Fruit fly (Drosophila melanogaster) S2 (cell line): Measurements from ENCODE around the gene Teh1.

ENCODE experiments used
- CG8478 ChIP-seq: fragments of >200 bp; optimal IDR thresholded peaks from 2 replicates; lab custom pipeline; 2018
- CTCF ChIP-seq, 2 experiments: fragments of >200 bp; optimal IDR thresholded peaks; 2 replicates each; lab custom pipeline; 2018

Gene Teh1

DNA sequence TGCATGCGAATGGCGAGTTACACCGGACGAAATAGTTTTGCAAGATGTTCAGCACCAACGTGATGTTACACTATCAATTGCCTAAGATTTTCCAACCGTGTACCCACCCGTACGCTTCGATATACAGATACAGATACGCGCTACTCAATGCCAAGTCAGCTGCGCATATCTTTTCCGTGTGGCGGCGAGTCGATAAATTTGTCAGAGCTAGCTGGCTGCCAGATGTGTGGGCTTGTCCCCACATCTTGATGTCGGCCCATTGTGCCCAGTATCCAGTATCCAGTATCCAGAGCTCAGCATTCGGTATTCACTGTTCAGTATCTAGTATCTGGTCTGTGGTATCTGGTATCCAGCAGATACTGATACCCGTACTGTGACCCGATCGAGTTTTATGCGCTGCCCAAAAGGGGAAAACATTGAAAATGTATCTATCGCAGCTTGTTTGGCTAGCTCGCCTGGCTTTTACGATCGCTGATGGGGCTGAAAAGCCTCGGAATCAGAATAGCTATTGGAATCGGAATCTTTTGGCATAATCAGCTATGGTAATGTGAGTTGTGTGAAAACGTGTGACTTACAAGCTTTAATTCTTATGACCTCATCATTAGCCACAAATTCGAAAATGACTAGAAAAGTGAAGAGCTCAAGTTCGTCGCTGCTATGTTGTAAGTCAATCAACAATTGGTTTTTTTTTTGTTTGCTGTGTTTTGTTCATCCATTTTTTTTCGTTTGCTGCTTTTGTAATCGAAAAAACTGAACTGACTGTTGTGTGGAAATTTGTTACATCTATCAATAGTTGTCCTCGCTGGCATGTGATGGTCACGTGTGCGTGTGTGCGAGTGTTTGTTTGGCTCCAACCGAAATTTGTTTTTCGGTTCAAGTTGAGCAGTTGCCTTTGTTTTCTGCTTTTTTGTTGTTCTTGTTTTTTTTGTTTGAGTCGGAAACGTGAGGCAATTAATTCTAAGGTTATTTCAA, 10.4 kb upstream of the Teh1 start:
- no peak for TF ChIP-seq CTCF (optimal IDR thresholded peaks at IDR 0.05; lab: Kevin White, UChicago)
- TF ChIP-seq CG8478 (lab: Kevin White, UChicago), result no peak

DNA sequence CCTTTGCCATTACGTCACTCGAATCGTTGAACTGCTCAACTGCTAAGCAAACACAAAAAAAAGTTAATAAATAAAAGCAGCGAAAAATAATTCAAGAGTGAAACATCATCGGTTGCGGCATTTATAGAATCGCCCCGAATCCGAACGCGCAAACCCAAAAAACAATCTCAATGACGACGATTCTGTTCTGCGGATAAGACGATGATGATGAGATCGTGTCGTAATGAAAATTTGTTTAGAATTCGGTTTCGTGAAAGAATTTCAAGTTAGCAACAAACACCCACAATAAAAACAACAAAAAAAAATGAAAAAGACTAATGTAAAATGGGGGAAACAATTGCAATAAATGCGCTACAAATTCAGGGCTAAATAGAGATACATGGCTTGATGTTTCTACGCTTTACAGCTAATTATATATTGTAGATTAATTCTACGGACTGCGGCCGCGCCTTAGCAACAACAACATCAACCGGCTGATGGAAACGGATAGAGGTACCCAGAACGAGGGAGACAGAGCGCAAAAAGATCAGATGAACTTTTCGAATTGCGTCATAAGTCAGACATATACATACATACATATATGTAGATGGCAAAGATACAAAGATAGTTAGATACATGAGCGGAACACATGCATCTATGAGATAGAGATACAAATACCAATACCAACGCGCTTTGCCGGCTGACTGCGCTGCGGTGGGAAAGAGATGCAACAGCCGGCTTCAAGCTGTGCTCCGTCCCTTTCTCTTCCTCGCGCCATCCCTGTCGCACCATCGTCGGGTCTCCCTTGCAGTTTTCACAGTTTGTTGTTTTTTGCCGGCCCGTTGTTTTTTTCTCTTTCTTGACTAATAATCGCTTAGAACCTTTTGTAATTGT, 9.5 kb upstream of the Teh1 start:
- TF ChIP-seq CTCF (optimal IDR thresholded peaks at IDR 0.05; lab: Kevin White, UChicago) (no peak), CG8478 (lab: Kevin White, UChicago) (no peak)

DNA sequence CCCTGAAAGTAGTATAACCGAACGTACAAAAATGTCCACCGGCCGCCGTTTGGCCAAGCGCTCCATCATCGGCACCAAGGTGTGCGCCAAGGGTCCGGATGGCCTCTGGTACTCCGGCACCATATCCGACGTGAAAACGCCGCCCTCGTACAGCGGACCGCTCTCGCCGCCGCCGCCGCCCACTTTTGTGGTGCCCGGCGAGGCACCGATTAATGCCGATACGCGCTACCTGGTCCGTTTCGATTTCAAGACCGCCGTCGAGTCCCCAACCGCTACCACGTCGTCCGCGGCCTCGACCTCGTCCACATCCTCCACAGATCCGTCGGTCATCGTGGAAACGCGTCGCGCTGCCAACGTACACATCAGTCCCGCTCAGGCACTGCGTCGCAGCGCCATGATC, 7.7 kb upstream of the Teh1 start:
- no peak for TF ChIP-seq CG8478 (lab: Kevin White, UChicago)
- no peak for TF ChIP-seq CTCF (optimal IDR thresholded peaks at IDR 0.05; lab: Kevin White, UChicago)

DNA sequence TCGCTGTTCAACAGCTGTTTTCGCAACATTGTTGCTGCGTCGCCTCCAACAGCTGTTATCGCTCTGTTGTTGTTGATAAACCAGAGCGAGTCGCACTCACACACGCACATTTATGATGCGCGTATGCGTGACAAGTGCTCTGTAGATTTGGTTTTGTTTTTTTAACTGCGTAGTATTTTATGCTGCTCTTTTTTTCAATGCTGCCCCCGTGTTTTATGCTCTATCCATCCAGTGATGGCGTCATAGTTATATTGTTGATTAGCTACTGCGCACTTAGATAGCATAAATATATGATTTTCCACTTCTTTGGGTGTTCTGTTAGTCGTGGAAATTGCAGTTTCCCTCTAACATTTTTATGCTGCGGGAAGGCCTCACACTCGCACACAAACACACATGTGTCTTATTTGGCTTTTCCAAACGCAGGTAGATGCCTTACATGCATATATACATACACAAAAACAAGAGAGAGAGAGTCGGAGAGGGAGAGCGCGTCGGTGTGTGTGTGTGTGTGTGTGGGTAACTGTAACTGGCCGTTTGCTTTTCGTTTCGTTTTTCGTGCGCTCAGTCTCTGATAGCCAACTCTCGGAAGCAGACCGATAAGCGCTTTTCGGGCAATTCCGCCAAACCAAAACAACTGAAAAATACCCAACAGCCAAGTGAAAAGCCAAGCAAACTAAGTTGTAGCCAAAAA, 6.3 kb upstream of the Teh1 start, which contains the start of the genes CG46467 and Glut4EF:
TSS of gene CG46467 (plus strand) at position 564 of the 691 bp plus-strand sequence.
TSS of gene Glut4EF (plus strand) at position 564 of the 691 bp plus-strand sequence.
- TF ChIP-seq CG8478 (lab: Kevin White, UChicago) (no peak), CTCF (optimal IDR thresholded peaks at IDR 0.05; lab: Kevin White, UChicago) (no peak)

DNA sequence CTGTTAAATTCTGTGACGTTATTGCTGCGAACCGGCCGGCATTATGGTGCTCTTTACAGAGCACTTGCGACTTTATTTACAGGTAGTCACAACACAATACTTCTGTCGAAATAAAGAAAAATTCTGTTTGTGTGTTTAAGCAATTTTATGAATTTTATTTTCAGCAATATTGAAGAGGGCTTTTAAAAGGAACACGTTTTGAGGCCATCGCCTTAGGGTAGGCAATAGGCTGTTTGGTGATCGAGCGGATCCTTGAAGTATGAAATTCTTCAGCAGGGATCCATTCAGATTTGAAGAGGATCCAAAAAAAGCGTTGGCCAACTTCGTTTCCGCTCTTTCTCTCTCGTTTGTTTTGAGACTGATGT, 5.8 kb upstream of the Teh1 start:
- TF ChIP-seq CTCF (optimal IDR thresholded peaks at IDR 0.05; lab: Kevin White, UChicago), result no peak
- TF ChIP-seq CG8478 (lab: Kevin White, UChicago), result no peak

DNA sequence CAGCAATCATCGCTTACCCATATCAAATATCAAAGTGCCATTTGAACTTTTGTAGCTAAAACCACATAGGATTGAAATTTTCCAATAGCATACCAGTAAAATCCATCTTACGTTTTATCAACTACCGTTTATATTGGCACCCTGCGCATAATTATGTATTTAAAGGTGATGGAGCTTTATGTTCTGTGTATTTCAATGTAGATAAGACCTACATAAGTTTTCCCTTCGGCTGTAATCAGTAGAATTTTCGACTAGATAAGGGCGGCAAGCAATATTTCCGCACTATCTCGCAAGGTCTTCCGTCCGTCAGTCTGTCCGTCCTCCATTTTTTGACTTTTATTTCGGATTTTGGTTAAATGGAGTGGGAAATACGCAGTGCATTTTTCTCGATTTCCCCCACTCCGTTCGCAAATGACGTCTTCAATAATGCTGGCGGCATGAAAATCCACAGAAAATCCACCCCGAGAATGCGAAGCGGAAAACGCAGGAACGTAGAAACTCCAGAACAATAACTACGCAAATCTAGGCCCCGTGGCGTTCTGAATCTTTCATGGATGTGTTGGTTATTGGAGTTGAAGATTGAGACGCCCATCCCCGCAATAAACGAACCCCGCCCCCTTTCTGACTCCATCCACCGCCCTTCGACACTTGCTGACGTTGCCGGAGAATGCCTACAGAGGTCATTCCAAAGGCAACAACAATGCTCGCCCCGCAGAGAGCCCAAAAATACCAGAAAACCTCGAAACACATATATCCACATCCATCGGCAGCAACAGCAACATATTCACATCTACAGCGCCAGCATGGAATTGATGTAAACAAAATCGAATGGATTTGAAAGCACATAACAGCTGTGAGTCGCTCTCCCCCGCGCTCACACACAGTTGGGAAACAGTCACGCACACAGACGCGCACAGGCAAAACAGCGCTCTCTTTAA, 5.2 kb upstream of the Teh1 start:
- TF ChIP-seq CTCF (optimal IDR thresholded peaks at IDR 0.05; lab: Kevin White, UChicago), result no peak
- TF ChIP-seq CG8478 (lab: Kevin White, UChicago), result no peak

DNA sequence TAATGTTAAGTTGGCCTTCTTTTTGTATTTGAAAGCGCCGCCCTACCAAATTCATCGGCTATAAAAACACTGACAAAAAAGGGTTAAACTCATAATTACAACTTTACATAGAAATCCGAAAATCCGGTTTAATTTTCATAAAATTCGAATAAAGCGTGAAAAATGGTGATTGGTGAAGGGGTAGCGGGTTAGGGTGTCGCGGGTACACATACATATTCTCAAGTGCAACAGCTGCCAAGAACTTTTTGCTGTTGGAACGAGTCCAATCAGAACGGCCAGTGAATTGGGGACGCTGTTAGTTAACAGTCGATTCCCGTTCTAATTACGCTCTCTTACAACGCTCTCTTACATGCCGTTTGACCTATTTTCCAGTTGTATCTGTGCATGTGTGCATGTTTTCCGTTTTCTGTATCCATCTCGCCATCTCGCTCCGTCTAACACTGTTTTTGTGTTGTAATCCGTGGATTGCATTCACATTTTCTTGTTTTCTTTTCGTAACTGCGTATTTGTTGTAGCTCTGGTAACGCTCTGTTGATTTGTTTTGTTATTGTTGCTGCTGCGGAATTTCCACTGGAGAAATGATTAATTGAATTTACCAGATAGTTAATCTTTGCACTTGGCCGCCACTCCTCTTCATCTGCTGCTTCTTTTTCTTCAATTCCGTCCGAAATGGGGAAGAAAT, 4.4 kb upstream of the Teh1 start:
- no peak for TF ChIP-seq CG8478 (lab: Kevin White, UChicago)
- no peak for TF ChIP-seq CTCF (optimal IDR thresholded peaks at IDR 0.05; lab: Kevin White, UChicago)

DNA sequence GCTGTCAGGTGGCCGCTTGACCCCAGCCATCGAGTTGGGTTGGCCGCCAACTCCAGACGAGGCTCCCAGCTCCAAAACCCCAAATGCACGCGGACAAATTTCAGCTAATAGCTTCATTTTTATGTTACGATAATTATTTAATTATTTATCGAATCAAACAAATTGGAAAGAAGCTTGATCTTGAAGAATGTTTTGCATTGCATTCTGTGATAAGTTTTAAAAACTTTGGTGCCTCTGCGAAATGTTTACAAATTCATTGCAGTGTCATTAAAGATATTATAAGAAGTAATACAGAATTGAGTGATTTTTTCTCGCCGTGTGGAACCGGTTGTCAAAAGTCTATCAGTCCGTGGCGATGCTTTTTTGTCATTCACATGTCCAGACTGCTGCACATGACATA, 2.5 kb upstream of the Teh1 start:
- TF ChIP-seq CG8478 (lab: Kevin White, UChicago), result no peak

DNA sequence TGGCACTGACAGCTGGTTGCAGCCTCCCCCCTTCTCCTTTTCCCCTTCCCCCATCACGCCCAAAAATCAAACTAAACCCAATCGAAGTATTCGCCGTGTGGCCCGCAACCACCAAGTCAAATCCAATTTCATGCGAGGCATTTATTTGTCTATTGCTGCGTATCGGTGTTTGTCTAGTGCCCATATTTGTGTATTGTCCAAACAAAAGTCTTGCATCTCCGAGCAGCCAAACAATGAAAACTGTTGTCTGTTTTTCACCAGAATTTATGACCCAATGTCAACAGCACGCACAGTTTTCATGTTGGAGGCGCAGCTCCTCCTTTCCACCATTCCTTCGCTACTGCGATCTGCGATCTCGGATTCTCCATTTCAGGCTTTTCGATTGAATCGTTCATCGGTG, 2.0 kb upstream of the Teh1 start:
- no peak for TF ChIP-seq CG8478 (lab: Kevin White, UChicago)
- TF ChIP-seq CTCF (optimal IDR thresholded peaks at IDR 0.05; lab: Kevin White, UChicago), result no peak

DNA sequence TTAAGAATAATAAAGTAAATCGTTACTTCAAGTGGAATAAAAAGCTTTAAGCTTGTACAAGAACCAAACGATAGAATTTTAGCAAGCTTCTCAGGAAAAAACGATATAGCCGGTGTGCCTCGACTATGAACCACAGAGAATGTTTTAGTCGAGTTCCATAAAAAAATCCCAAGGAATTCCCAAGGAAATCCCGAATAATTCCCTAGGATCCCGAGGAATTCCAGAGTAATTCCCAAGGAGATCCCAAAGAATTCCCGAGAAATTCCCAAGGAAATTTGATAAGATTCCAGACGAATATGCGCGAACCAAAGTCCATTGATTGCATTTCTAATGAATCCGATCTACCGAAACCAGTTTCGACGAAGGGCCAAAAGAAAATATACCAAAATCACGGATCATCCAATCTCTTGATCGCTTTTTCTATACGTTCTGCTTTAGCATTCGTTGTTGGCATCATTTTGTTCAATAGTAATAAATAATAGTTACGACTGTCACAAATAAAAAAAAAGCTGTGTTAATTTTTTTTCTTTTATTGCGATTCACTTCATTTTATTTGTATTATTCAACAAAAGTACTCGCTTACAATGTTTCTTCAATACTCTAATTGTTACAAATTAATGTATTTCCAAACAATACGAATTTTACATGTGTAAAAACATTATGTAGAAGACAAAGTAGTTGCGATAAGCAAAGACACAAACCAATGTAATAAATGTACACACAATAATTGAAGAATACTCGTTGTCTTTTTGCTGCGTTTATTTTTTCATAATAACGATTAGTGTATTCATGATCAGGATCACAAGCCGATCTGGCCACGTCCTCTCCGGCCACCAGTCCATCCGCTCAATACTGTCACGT, 848 bp upstream of the Teh1 start:
- TF ChIP-seq CG8478 (lab: Kevin White, UChicago) (no peak), CTCF (optimal IDR thresholded peaks at IDR 0.05; lab: Kevin White, UChicago) (peak; percentile 57 to 69)

DNA sequence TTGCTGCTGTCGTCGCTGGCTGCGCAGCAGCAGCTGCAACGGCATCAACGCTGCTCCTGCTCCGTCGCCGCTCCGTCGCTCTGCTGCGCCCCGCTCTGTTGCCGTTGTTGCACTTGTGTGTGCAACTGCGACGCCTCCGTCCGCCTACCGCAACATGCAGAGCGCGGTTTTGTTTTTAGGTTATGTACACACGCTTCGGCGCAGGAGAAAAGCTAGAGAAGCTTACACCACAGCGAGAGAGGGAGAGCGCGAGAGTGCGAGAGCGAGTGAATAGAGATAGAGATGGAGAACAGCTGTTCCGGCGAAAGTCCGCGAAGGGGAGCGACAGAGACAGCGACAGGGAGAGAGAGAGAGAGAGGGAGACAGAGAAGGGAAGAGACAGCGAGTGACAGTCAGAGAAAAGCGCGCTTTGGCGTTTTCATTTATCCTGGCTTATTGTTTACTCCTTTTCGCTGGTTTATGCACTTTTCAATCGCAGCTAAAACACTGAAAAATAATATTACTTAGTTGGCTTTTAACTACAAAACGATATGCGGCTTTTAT, 2.0 kb downstream of the Teh1 start:
- no peak for TF ChIP-seq CG8478 (lab: Kevin White, UChicago)
- TF ChIP-seq CTCF (optimal IDR thresholded peaks at IDR 0.05; lab: Kevin White, UChicago), result no peak

DNA sequence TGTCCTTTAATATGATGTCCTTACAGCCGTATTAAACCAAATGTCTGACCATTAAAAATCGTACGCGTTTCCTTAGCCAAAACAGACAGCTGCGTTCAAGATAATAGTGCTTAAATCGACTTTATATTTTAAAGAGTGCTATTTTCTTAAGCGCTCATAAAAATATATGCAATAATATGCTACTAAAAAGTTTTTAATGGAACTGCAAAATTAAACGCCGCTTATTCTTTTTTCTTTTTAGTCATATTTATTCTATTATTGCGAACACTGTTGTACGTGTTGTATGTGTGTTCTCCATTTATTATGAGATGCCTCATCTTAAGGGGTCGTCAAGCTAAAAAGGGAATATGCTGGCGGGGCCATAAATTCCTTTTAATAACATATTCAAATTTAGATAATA, 7.4 kb downstream of the Teh1 start:
- TF ChIP-seq CG8478 (lab: Kevin White, UChicago) (no peak), CTCF (optimal IDR thresholded peaks at IDR 0.05; lab: Kevin White, UChicago) (no peak)
